Worm (Caenorhabditis elegans) whole organism, L3 larva: ENCODE data around the gene cutl-4.

Experiments
- egl-27 ChIP-seq: sonication (generic microtip); optimal IDR thresholded peaks from 4 replicates; lab custom pipeline; 2017; ENCODE audit warnings: missing biosample characterization, missing genetic modification reagents, missing genetic modification characterization
- fos-1 ChIP-seq: fragments of 150-350 bp; optimal IDR thresholded peaks from 2 replicates; lab custom pipeline; 2014; ENCODE audit warnings: missing biosample characterization, missing genetic modification characterization
- nhr-237 ChIP-seq: fragments of 150-350 bp; optimal IDR thresholded peaks from 2 replicates; lab custom pipeline; 2014; ENCODE audit warnings: missing biosample characterization, missing genetic modification characterization
- snpc-4 ChIP-seq: fragments of 150-350 bp; optimal IDR thresholded peaks from 2 replicates; lab custom pipeline; 2014; ENCODE audit warnings: missing biosample characterization, missing genetic modification characterization
- ztf-11 ChIP-seq: fragments of 150-350 bp; optimal IDR thresholded peaks from 2 replicates; lab custom pipeline; 2014; ENCODE audit warnings: missing biosample characterization, missing genetic modification characterization

DNA sequence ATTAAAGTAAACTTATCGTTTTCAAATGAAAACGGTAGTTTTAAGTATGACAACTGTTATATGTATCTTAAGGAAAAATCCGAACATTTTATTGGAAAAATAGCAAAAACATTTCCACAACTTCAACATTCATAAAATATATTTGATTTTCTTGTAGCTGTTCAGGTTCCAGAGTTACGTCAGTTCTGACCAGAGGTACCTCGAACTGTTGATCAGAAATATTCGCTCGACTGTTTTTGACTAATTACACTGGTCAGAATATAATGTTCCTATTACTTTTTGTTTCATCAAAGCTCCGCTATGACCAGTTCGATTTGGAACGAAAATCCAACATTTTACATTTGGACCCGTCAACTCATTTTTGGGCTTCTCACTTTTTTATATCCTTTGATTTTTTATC is 32.7 kb downstream of the cutl-4 start, which contains the start of gene srh-31:
- TF ChIP-seq fos-1 (tag; lab: Kevin White, UChicago), result no peak
- TF ChIP-seq nhr-237, result no peak
- no peak for TF ChIP-seq ztf-11 (tag; lab: Kevin White, UChicago)
- no peak for TF ChIP-seq egl-27 (tag; lab: Kevin White, UChicago)
- TF ChIP-seq snpc-4 (tag; lab: Kevin White, UChicago), result no peak
